Worm (Caenorhabditis elegans) whole organism, L4/young adult: Measurements from ENCODE around the gene C15H9.2.

Source experiments
- W03F9.2 ChIP-seq: fragments of 150-350 bp; optimal IDR thresholded peaks from 2 replicates; lab custom pipeline; 2014; ENCODE audit warnings: missing biosample characterization, missing genetic modification characterization
- dao-5 ChIP-seq: sonication (generic microtip); optimal IDR thresholded peaks from 2 replicates; lab custom pipeline; 2016; ENCODE audit warnings: missing genotype, missing genetic modification characterization, moderate library complexity, missing compliant biosample characterization
- him-1 ChIP-seq: sonication (generic microtip); optimal IDR thresholded peaks from 2 replicates; lab custom pipeline; 2016; ENCODE audit warnings: missing genotype, missing genetic modification reagents, missing genetic modification characterization, missing compliant biosample characterization

C15H9.2 gene

DNA sequence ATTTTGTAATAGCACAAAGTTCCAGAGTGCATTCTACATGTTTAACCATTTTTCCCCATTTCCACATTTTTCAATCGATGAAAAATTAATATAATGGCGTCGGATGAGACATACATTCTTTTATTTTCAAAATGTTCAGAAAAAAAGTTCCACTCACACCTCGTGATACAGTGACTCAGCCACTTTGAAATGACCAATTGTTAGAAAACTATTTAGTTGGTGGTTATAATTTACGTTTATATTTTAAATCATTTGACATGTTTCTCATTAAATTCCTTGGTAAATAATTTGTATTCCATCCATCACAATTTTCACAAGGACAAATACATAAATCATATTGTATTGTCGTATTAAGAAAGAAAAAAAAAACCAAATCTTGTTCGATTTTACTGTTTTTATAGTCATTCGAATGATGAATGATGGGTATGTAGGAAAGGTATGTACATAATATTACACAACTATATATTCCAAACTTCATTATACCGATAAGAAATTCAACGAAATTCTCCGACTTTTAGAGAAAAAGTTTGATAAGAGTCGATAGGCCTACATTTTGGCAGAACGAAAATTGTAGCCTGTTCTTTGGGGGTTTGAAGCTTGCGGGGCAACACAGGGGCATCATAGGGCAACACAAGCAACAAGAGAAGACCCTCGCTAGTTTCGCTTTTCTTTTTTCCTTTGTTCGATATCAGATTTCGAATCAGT is 17.8 kb upstream of the C15H9.2 start:
- TF ChIP-seq dao-5 (tag; lab: Kevin White, UChicago) (no peak), W03F9.2 (tag; lab: Kevin White, UChicago) (no peak), him-1 (tag; lab: Kevin White, UChicago) (no peak)

DNA sequence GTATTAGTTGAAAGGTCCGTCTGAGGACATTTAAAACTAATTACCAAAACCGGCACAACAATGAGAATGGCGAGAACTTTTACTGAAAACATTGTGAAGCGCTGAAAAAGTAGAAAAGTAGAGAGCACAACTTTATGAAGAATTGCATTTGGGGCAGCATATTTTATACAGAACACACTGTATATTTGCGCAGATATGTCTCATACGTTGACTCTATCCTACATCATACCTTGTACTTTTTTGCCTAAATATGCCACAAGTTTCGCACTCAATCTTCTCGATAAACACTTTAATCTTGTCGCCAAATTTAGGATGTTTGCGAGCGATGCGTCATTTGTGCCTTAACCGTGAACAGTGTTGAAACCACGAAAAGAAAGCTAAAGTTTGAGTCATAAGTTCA is 15.0 kb upstream of the C15H9.2 start, which contains the start of gene C15H9.11:
Gene C15H9.11, minus strand, starts transcription at position 101 of the 400 bp plus-strand sequence.
- no peak for TF ChIP-seq dao-5 (tag; lab: Kevin White, UChicago)
- TF ChIP-seq W03F9.2 (tag; lab: Kevin White, UChicago) = no peak
- no peak for TF ChIP-seq him-1 (tag; lab: Kevin White, UChicago)

DNA sequence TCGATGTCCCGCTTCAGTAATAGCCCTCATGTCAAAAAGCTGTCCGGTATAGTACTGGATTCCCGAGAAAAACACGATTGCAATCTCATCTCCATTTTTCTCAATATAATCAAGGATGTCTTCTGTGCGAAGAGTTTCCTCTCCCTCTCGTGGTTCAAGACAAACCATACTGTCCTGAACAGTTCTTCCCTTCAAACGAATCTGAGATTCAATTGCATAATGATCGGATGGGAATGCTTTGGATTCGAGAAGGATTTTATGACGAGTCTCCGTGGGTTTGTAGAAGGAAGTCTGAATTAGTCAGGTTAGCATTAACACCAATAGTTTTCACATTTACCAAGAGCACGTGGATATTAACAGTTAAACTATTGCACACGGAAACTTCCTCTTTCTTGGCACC is 10.4 kb upstream of the C15H9.2 start:
- TF ChIP-seq W03F9.2 (tag; lab: Kevin White, UChicago) (no peak), dao-5 (tag; lab: Kevin White, UChicago) (no peak), him-1 (tag; lab: Kevin White, UChicago) (no peak)

DNA sequence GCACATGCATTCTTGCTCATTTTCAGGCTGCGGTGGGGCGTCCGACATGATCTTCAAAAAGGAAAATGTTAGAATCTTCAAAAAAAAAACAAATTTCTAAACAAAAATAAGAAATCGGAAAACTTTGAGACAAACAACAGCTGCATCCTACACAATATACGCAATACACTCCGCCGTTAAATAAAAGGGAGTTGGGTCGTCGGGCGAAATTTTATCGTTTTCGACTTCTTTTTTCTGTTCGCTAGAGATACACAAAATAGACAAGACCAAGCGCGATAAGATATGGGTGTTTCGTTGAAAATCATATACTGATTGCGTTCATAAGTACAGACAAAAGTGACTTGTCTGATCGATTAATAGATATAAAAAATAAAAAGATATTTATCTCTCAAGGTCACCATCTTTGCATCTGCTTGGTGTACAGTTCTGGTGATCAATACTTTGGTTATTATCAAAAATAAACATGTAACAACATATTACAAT is 9.0 kb upstream of the C15H9.2 start, which contains the start of gene kynu-1:
Gene kynu-1, minus strand, starts transcription at position 51 of the 483 bp plus-strand sequence.
- TF ChIP-seq W03F9.2 (tag; lab: Kevin White, UChicago) (no peak), him-1 (tag; lab: Kevin White, UChicago) (no peak), dao-5 (tag; lab: Kevin White, UChicago) (no peak)

DNA sequence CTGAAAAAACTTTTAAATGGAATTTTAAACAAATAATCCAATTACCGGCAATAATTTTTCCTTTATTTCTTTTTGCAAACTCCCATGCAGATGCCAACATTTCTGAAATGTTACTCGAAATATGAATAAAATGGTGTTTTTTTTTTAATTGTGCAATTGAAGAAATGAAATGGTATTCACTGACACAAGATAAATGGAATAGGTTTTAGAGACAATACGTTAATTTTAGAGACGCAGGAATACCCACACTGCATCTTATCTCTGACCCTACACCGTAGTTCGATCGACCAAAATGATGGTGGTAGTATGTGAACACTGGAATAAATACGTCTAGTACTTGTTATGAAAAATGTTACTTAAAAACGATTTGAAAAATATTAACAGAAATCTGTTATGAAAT is 5.5 kb upstream of the C15H9.2 start, which contains the start of gene prx-3:
Gene prx-3, minus strand, starts transcription at position 101 of the 400 bp plus-strand sequence.
- TF ChIP-seq dao-5 (tag; lab: Kevin White, UChicago) = no peak
- TF ChIP-seq W03F9.2 (tag; lab: Kevin White, UChicago) = no peak
- no peak for TF ChIP-seq him-1 (tag; lab: Kevin White, UChicago)

DNA sequence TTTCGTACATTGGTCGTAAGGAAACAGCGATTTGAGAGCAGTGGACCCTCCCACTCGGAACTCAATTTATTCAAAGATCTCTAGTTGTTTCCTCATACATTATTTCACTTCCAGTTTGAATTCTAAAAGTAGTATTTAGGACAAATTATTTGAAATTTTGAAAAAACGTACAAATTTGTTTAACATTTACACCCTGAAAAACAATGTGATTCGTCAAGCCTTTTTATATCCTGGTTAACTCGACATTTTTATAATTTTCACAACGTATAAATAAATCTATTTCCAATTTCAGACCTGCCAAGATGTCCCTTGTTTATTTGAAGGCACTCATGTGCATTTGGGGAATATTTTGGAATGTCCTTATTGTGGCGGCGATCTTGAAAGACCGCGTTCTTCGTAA is 2.8 kb upstream of the C15H9.2 start, which contains the start of gene C15H9.3:
Gene C15H9.3, plus strand, starts transcription at position 301 of the 400 bp plus-strand sequence.
- no peak for TF ChIP-seq him-1 (tag; lab: Kevin White, UChicago)

DNA sequence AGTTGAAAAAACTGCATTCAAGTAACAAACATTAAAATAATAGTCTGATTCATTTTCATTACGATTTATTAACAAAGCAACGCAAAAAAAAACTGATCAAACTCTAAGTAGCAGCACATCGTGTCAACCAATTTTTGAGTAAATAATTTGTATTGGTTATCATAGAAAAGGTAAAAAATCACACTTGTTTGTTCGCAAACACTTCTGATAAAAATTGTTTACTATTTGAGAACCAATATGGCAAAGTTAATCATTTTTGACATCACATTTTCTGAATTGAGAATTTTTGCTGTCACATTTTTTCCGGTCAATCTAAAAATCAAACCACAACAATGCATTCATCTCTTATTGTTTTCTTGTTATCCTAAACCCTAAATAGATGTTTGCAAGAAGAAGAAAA is 3.0 kb downstream of the C15H9.2 start:
- TF ChIP-seq him-1 (tag; lab: Kevin White, UChicago) (no peak), W03F9.2 (tag; lab: Kevin White, UChicago) (no peak), dao-5 (tag; lab: Kevin White, UChicago) (no peak)

DNA sequence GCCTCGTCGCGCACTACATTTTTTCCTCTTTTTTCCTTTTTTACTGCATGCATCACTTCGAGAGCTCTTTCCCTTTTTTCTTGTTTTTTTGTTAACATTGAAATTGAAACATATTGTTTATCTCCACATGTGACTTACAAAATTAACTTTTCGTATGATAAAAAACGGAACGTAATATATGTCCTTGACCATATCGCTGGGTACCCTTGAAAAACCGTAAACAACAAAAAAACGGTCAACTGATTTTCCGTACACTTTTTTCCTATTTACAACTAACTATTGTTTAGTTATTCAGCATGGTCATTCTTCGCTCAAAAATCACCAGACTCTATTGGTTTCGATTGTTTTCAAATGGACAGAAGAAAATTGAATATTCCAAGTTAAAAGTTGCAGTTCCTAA is 3.7 kb downstream of the C15H9.2 start, which contains the start of gene nnt-1:
Gene nnt-1, plus strand, starts transcription at position 286 of the 400 bp plus-strand sequence.
- TF ChIP-seq him-1 (tag; lab: Kevin White, UChicago) (no peak), dao-5 (tag; lab: Kevin White, UChicago) (no peak)

DNA sequence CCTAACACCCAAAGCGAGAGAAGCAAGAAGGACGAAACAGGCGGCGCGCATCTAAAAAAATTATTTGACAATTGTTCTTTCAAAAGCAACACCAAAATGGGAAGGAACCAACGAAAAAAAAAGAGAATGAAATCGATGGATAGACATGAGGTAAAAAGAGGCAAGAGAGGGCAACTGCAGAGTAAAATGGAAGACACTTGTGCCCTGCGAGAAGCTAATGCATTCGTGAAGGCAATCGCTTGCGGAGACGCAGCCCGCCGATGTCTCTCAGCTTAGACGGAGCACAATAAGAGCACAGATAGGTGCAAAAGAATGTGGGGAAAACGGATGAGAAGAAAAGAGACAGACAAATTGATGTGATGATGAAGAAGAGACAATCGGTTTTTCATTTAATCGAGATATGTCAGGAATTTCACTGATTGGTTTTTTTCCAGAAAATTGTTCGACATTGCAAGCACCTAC is 9.9 kb downstream of the C15H9.2 start, which contains the start of gene C15H9.9:
Gene C15H9.9, minus strand, starts transcription at position 51 of the 462 bp plus-strand sequence.
- TF ChIP-seq him-1 (tag; lab: Kevin White, UChicago) (peak; percentile 54), dao-5 (tag; lab: Kevin White, UChicago) (no peak), W03F9.2 (tag; lab: Kevin White, UChicago) (no peak)

DNA sequence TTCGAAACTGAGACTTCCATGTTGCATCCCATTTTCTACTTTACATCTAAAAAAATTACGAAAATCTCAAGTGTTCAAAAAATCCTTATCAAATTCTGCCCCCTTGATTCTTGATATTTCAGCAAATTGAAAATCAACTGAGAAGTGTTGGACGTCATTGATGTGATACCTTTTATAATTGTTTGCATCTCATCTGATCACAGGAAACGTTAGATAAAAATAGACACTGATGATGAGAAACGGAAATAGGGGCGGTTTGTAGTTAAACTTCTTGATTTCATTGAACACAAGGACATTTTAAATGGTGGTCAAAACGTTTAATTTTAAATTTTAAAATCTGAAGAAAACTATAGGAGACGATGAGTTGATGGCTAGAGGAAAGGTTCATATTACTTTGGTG is 10.4 kb downstream of the C15H9.2 start:
- TF ChIP-seq W03F9.2 (tag; lab: Kevin White, UChicago) = no peak
- TF ChIP-seq him-1 (tag; lab: Kevin White, UChicago) = no peak
- TF ChIP-seq dao-5 (tag; lab: Kevin White, UChicago) = no peak

DNA sequence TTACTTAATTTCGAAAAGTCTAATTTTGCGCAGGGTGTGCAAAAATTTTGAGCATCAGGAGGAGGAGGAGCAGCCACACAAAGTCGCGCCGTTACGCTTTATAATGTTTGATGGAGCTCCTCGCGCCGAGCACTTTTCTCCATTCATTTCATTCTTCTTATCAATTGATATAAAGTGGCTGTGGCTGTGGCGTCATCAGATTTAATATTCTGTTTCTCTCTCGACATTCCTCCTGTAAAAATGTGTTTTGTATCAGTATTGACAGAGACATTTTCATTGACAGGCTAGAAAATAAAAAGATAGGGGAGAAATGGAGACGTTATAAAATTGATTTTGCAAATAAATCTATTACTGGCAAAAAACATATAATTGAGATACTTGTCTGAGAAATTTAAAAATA is 11.0 kb downstream of the C15H9.2 start:
- TF ChIP-seq W03F9.2 (tag; lab: Kevin White, UChicago) = no peak
- no peak for TF ChIP-seq him-1 (tag; lab: Kevin White, UChicago)
- no peak for TF ChIP-seq dao-5 (tag; lab: Kevin White, UChicago)

DNA sequence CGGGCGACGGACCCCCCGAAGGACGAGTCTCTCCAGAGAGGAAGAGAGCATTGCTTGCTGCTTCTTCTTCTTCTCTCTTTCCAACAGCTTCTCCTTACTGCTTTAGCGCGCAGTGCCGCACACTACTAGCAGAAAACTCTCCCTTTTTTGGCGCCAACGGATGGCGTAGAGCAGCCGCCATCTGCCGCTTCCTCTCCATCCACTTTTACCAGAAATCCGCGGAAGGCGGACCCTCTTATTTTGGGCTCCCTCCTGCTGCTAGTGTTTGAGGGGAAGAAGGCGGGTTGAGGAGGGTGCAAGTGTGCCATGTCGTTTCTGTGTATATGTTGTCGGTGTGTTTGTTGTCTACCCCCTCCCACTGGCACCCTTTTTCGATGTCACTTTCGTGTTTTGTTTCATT is 16.1 kb downstream of the C15H9.2 start:
- no peak for TF ChIP-seq W03F9.2 (tag; lab: Kevin White, UChicago)
- TF ChIP-seq dao-5 (tag; lab: Kevin White, UChicago) = no peak
- no peak for TF ChIP-seq him-1 (tag; lab: Kevin White, UChicago)

DNA sequence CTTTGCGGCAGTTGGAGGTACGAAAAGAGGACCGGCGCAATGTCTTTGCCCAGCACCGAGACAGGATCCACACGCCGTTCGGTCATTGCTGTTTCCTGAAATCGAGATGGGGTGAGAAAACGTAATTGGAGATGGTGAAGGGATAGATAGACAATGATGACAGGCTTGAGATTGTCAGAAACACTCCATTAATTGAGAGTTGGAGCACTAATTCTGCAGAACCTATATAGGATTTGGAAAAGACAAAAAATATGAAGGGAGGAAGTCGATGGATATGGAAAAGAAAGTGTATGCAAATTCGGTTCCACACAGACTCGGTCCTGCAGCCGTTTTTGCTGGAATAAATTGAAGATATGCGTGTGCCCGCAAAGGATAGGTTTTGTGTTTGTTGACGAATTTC is 19.9 kb downstream of the C15H9.2 start, which contains the start of gene Y72A10A.1:
Gene Y72A10A.1, minus strand, starts transcription at position 101 of the 400 bp plus-strand sequence.
- no peak for TF ChIP-seq dao-5 (tag; lab: Kevin White, UChicago)
- no peak for TF ChIP-seq W03F9.2 (tag; lab: Kevin White, UChicago)
- TF ChIP-seq him-1 (tag; lab: Kevin White, UChicago) = no peak
